Worm (Caenorhabditis elegans): Measurements from ENCODE around the gene ule-5.

The ule-5 gene

ce11 chrX:11906626-11907025, 23.7 kb downstream of the ule-5 start:
- TF ChIP-seq ama-1 (optimal IDR thresholded peaks at IDR 0.05) (no peak), hmg-4 (GFP tag; optimal IDR thresholded peaks at IDR 0.05) (no peak), aly-1 (tag; optimal IDR thresholded peaks at IDR 0.05) (no peak), hmbx-1 (tag; optimal IDR thresholded peaks at IDR 0.05) (no peak), F13C5.2 (tag; optimal IDR thresholded peaks at IDR 0.05) (no peak), ceh-13 (GFP tag; optimal IDR thresholded peaks at IDR 0.05) (no peak)

- no peak for TF ChIP-seq aly-1 (tag; optimal IDR thresholded peaks at IDR 0.05)
- TF ChIP-seq F13C5.2 (tag; optimal IDR thresholded peaks at IDR 0.05): no peak
- no peak for TF ChIP-seq sea-1 (GFP tag; conservative IDR thresholded peaks at IDR 0.05)
- TF ChIP-seq scrt-1 (GFP tag; IDR thresholded peaks at IDR 0.05): no peak
- TF ChIP-seq tra-4 (tag; optimal IDR thresholded peaks at IDR 0.05): no peak
- TF ChIP-seq B0310.2 (tag; optimal IDR thresholded peaks at IDR 0.05): no peak
- TF ChIP-seq ceh-36 (tag; optimal IDR thresholded peaks at IDR 0.05): no peak
- no peak for TF ChIP-seq hnd-1 (tag; optimal IDR thresholded peaks at IDR 0.05)
- no peak for TF ChIP-seq ceh-13 (GFP tag; optimal IDR thresholded peaks at IDR 0.05)
- no peak for TF ChIP-seq flt-1 (GFP tag; IDR thresholded peaks at IDR 0.05)
- TF ChIP-seq hmbx-1 (tag; optimal IDR thresholded peaks at IDR 0.05): no peak
- TF ChIP-seq ama-1 (optimal IDR thresholded peaks at IDR 0.05): no peak
Observed at ce11 chrX:11907263-11907662, 24.3 kb downstream of the ule-5 start, which contains the start of gene Y62H9A.11. Gene Y62H9A.11, minus strand, starts transcription at chrX:11907363.

ce11 chrX:11908226-11908625, 25.3 kb downstream of the ule-5 start:
- TF ChIP-seq ceh-13 (GFP tag; optimal IDR thresholded peaks at IDR 0.05) (no peak), F13C5.2 (tag; optimal IDR thresholded peaks at IDR 0.05) (no peak), aly-1 (tag; optimal IDR thresholded peaks at IDR 0.05) (no peak), ets-7 (tag; optimal IDR thresholded peaks at IDR 0.05) (no peak), hmbx-1 (tag; optimal IDR thresholded peaks at IDR 0.05) (no peak), tbx-37 (GFP tag; conservative IDR thresholded peaks at IDR 0.05) (no peak), ama-1 (optimal IDR thresholded peaks at IDR 0.05) (no peak), pes-1 (GFP tag; IDR thresholded peaks at IDR 0.05) (no peak), tbx-11 (GFP tag; IDR thresholded peaks at IDR 0.05) (no peak), tra-4 (tag; optimal IDR thresholded peaks at IDR 0.05) (no peak), hnd-1 (tag; optimal IDR thresholded peaks at IDR 0.05) (no peak), scrt-1 (GFP tag; IDR thresholded peaks at IDR 0.05) (no peak), B0310.2 (tag; optimal IDR thresholded peaks at IDR 0.05) (no peak), hmg-4 (GFP tag; optimal IDR thresholded peaks at IDR 0.05) (no peak)

- no peak for TF ChIP-seq ets-7 (tag; optimal IDR thresholded peaks at IDR 0.05)
- TF ChIP-seq ceh-13 (GFP tag; optimal IDR thresholded peaks at IDR 0.05): no peak
- no peak for TF ChIP-seq flt-1 (GFP tag; IDR thresholded peaks at IDR 0.05)
- no peak for TF ChIP-seq aly-1 (tag; optimal IDR thresholded peaks at IDR 0.05)
- no peak for TF ChIP-seq scrt-1 (GFP tag; IDR thresholded peaks at IDR 0.05)
- no peak for TF ChIP-seq tra-4 (tag; optimal IDR thresholded peaks at IDR 0.05)
- TF ChIP-seq hnd-1 (tag; optimal IDR thresholded peaks at IDR 0.05): no peak
- TF ChIP-seq B0310.2 (tag; optimal IDR thresholded peaks at IDR 0.05): no peak
- TF ChIP-seq tbx-37 (GFP tag; conservative IDR thresholded peaks at IDR 0.05): no peak
- TF ChIP-seq ceh-36 (tag; optimal IDR thresholded peaks at IDR 0.05): no peak
- no peak for TF ChIP-seq tbx-11 (GFP tag; IDR thresholded peaks at IDR 0.05)
- TF ChIP-seq F13C5.2 (tag; optimal IDR thresholded peaks at IDR 0.05): no peak
- no peak for TF ChIP-seq ama-1 (optimal IDR thresholded peaks at IDR 0.05)
- no peak for TF ChIP-seq pes-1 (GFP tag; IDR thresholded peaks at IDR 0.05)
- no peak for TF ChIP-seq hmg-4 (GFP tag; optimal IDR thresholded peaks at IDR 0.05)
- no peak for TF ChIP-seq sea-1 (GFP tag; conservative IDR thresholded peaks at IDR 0.05)
- TF ChIP-seq hmbx-1 (tag; optimal IDR thresholded peaks at IDR 0.05): no peak
Observed at ce11 chrX:11909168-11909567, 26.2 kb downstream of the ule-5 start.

- no peak for TF ChIP-seq tbx-11 (GFP tag; IDR thresholded peaks at IDR 0.05)
- no peak for TF ChIP-seq ceh-36 (tag; optimal IDR thresholded peaks at IDR 0.05)
- TF ChIP-seq flt-1 (GFP tag; IDR thresholded peaks at IDR 0.05): no peak
- TF ChIP-seq hnd-1 (tag; optimal IDR thresholded peaks at IDR 0.05): no peak
- TF ChIP-seq hmbx-1 (tag; optimal IDR thresholded peaks at IDR 0.05): no peak
Observed at ce11 chrX:11910046-11910445, 27.1 kb downstream of the ule-5 start, which contains the start of gene Y62H9A.15. Gene Y62H9A.15, minus strand, starts transcription at chrX:11910145.

- no peak for TF ChIP-seq tra-4 (tag; optimal IDR thresholded peaks at IDR 0.05)
- no peak for TF ChIP-seq sea-1 (GFP tag; conservative IDR thresholded peaks at IDR 0.05)
- TF ChIP-seq ets-7 (tag; optimal IDR thresholded peaks at IDR 0.05): no peak
- no peak for TF ChIP-seq hmg-4 (GFP tag; optimal IDR thresholded peaks at IDR 0.05)
- TF ChIP-seq scrt-1 (GFP tag; IDR thresholded peaks at IDR 0.05): no peak
- no peak for TF ChIP-seq F13C5.2 (tag; optimal IDR thresholded peaks at IDR 0.05)
- TF ChIP-seq hmbx-1 (tag; optimal IDR thresholded peaks at IDR 0.05): no peak
- no peak for TF ChIP-seq tbx-11 (GFP tag; IDR thresholded peaks at IDR 0.05)
- no peak for TF ChIP-seq tbx-37 (GFP tag; conservative IDR thresholded peaks at IDR 0.05)
- TF ChIP-seq aly-1 (tag; optimal IDR thresholded peaks at IDR 0.05): no peak
- no peak for TF ChIP-seq ceh-36 (tag; optimal IDR thresholded peaks at IDR 0.05)
- no peak for TF ChIP-seq hnd-1 (tag; optimal IDR thresholded peaks at IDR 0.05)
- no peak for TF ChIP-seq pes-1 (GFP tag; IDR thresholded peaks at IDR 0.05)
- TF ChIP-seq ama-1 (optimal IDR thresholded peaks at IDR 0.05): no peak
- TF ChIP-seq B0310.2 (tag; optimal IDR thresholded peaks at IDR 0.05): no peak
- no peak for TF ChIP-seq ceh-13 (GFP tag; optimal IDR thresholded peaks at IDR 0.05)
- TF ChIP-seq flt-1 (GFP tag; IDR thresholded peaks at IDR 0.05): no peak
Observed at ce11 chrX:11913824-11914223, 30.9 kb downstream of the ule-5 start, which contains the start of gene Y62H9A.12. Gene Y62H9A.12, plus strand, starts transcription at chrX:11914124.

ce11 chrX:11916705-11917104, 33.8 kb downstream of the ule-5 start, which contains the start of gene Y62H9A.13:
Gene Y62H9A.13, plus strand, starts transcription at chrX:11917005.
- TF ChIP-seq ets-7 (tag; optimal IDR thresholded peaks at IDR 0.05): no peak
- no peak for TF ChIP-seq flt-1 (GFP tag; IDR thresholded peaks at IDR 0.05)
- TF ChIP-seq tbx-11 (GFP tag; IDR thresholded peaks at IDR 0.05): no peak
- TF ChIP-seq ceh-36 (tag; optimal IDR thresholded peaks at IDR 0.05): no peak
- TF ChIP-seq pes-1 (GFP tag; IDR thresholded peaks at IDR 0.05): no peak
- TF ChIP-seq F13C5.2 (tag; optimal IDR thresholded peaks at IDR 0.05): no peak
- no peak for TF ChIP-seq scrt-1 (GFP tag; IDR thresholded peaks at IDR 0.05)
- no peak for TF ChIP-seq tbx-37 (GFP tag; conservative IDR thresholded peaks at IDR 0.05)
- TF ChIP-seq ceh-13 (GFP tag; optimal IDR thresholded peaks at IDR 0.05): no peak
- TF ChIP-seq B0310.2 (tag; optimal IDR thresholded peaks at IDR 0.05): no peak
- no peak for TF ChIP-seq hmbx-1 (tag; optimal IDR thresholded peaks at IDR 0.05)
- TF ChIP-seq tra-4 (tag; optimal IDR thresholded peaks at IDR 0.05): no peak
- no peak for TF ChIP-seq sea-1 (GFP tag; conservative IDR thresholded peaks at IDR 0.05)
- no peak for TF ChIP-seq ama-1 (optimal IDR thresholded peaks at IDR 0.05)
- no peak for TF ChIP-seq hnd-1 (tag; optimal IDR thresholded peaks at IDR 0.05)
- TF ChIP-seq aly-1 (tag; optimal IDR thresholded peaks at IDR 0.05): no peak
- no peak for TF ChIP-seq hmg-4 (GFP tag; optimal IDR thresholded peaks at IDR 0.05)
